Worm (Caenorhabditis elegans) whole organism, L4 larva: ENCODE data around the gene frm-10.

Experiments used
- aly-2 ChIP-seq: sonication (generic microtip); optimal IDR thresholded peaks from 2 replicates; lab custom pipeline; 2018; ENCODE audit warnings: missing biosample characterization, missing genetic modification characterization
- dve-1 ChIP-seq: sonication (generic microtip); optimal IDR thresholded peaks from 2 replicates; lab custom pipeline; 2017; ENCODE audit warnings: antibody characterized with exemption, mild to moderate bottlenecking, missing genetic modification characterization, missing compliant biosample characterization; ENCODE audit not compliant: insufficient read depth
- lin-13 ChIP-seq: fragments of 150-350 bp; optimal IDR thresholded peaks from 2 replicates; lab custom pipeline; 2014; ENCODE audit warnings: missing biosample characterization, missing genetic modification reagents, missing genetic modification characterization
- lin-39 ChIP-seq: fragments of 150-350 bp; optimal IDR thresholded peaks from 2 replicates; lab custom pipeline; 2014; ENCODE audit warnings: missing biosample characterization, missing genetic modification reagents, missing genetic modification characterization
- lsy-2 ChIP-seq, 2 experiments: fragments of 150-350 bp in 1 of 2; sonication (generic microtip) in 1 of 2; optimal IDR thresholded peaks; 2 replicates each; lab custom pipeline; 2014 to 2017; ENCODE audit warnings: missing biosample characterization in 2 of 2, missing genetic modification characterization in 2 of 2
- nhr-28 ChIP-seq: fragments of 150-350 bp; optimal IDR thresholded peaks from 2 replicates; lab custom pipeline; 2014; ENCODE audit warnings: missing biosample characterization, missing genetic modification characterization
- set-16 ChIP-seq: fragments of 200-800 bp; sonication (Bioruptor generic); IDR thresholded peaks from 2 replicates; pipeline ENCODE4 v1.3.6; 2022; ENCODE audit warnings: missing genetic modification reagents, missing genetic modification characterization, missing compliant biosample characterization

ce11 chrV:13512515-13512914 is 49.5 kb downstream of the frm-10 start:
- TF ChIP-seq lsy-2 (tag; optimal IDR thresholded peaks at IDR 0.05; lab: Kevin White, UChicago) (no peak), dve-1 (tag; lab: Kevin White, UChicago) (no peak), aly-2 (tag; lab: Kevin White, UChicago) (no peak), lin-13 (GFP tag; lab: Kevin White, UChicago) (no peak), set-16 (GFP tag; lab: Robert Waterston, UW) (no peak), lin-39 (tag; lab: Kevin White, UChicago) (no peak), nhr-28 (tag; lab: Kevin White, UChicago) (no peak)
